Worm (Caenorhabditis elegans) whole organism, L4 larva: ENCODE results near the gene sna-1.

Source experiments
- F26F4.8 ChIP-seq: fragments of 200-800 bp; sonication (Bioruptor generic); conservative IDR thresholded peaks from 2 replicates; pipeline ENCODE4 v1.3.6; 2022; ENCODE audit warnings: missing genetic modification characterization, missing compliant biosample characterization
- aha-1 ChIP-seq: fragments of 150-350 bp; peaks from one replicate; lab custom pipeline; 2014; ENCODE audit warnings: missing biosample characterization, missing genetic modification characterization
- ceh-44 ChIP-seq: fragments of 200-800 bp; sonication (Bioruptor generic); IDR thresholded peaks from 2 replicates; pipeline ENCODE4 v1.3.6; 2022; ENCODE audit warnings: missing genetic modification reagents, missing genetic modification characterization, missing compliant biosample characterization
- egl-27 ChIP-seq: sonication (generic microtip); optimal IDR thresholded peaks from 3 replicates; lab custom pipeline; 2017; ENCODE audit warnings: missing biosample characterization, missing genetic modification reagents, missing genetic modification characterization
- hlh-30 ChIP-seq: sonication (generic microtip); optimal IDR thresholded peaks from 2 replicates; lab custom pipeline; 2017; ENCODE audit warnings: antibody characterized with exemption, mild to moderate bottlenecking, missing genetic modification characterization, missing compliant biosample characterization; ENCODE audit not compliant: insufficient read depth
- lin-13 ChIP-seq: fragments of 150-350 bp; optimal IDR thresholded peaks from 2 replicates; lab custom pipeline; 2014; ENCODE audit warnings: missing biosample characterization, missing genetic modification reagents, missing genetic modification characterization
- nhr-11 ChIP-seq: fragments of 150-350 bp; optimal IDR thresholded peaks from 2 replicates; lab custom pipeline; 2014; ENCODE audit warnings: missing biosample characterization, missing genetic modification characterization
- pha-4 ChIP-seq, 2 experiments: fragments of 150-350 bp in 1 of 2; fragments of 200-800 bp in 1 of 2; sonication (Bioruptor generic) in 1 of 2; IDR thresholded peaks in 1 of 2; optimal IDR thresholded peaks in 1 of 2; 2 replicates each; pipeline versions ENCODE4 v1.3.6 to Lab custom; 2014 to 2022; ENCODE audit warnings: missing genetic modification characterization in 2 of 2, missing genetic modification reagents in 2 of 2, missing biosample characterization in 1 of 2, missing compliant biosample characterization in 1 of 2
- unc-39 ChIP-seq: sonication (generic microtip); optimal IDR thresholded peaks from 2 replicates; lab custom pipeline; 2017; ENCODE audit warnings: missing biosample characterization, missing genetic modification characterization
- zip-2 ChIP-seq: fragments of 150-350 bp; optimal IDR thresholded peaks from 2 replicates; lab custom pipeline; 2014; ENCODE audit warnings: missing biosample characterization, missing genetic modification characterization

DNA sequence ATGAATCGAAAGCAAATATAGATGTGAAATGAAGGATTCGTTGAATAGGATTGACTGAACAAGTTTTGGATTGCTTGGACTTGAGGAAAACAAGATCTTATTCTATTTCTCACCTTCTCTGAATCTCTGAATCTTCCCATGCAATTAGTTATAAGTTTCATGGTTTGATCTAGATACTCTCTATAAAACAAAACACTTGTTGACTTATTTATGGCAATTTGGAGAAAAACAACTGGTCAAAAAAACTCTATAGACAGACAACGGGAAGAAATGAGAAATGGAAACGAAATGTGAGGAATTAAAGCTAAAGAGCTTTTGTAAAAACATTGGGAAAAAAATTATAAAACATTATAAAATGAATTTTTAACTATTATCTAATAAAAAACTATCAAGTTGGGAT, 15.8 kb downstream of the sna-1 start, which contains the start of gene W02F12.8:
- no peak for TF ChIP-seq pha-4 (GFP tag; IDR thresholded peaks at IDR 0.05; lab: Robert Waterston, UW)
- TF ChIP-seq pha-4 (tag; optimal IDR thresholded peaks at IDR 0.05; lab: Kevin White, UChicago): no peak
- TF ChIP-seq nhr-11 (tag; lab: Kevin White, UChicago): no peak
- TF ChIP-seq lin-13 (GFP tag; lab: Kevin White, UChicago): no peak
- TF ChIP-seq egl-27 (tag; lab: Kevin White, UChicago): no peak
- TF ChIP-seq F26F4.8 (GFP tag; lab: Robert Waterston, UW): no peak
- no peak for TF ChIP-seq zip-2
- TF ChIP-seq hlh-30 (tag; lab: Kevin White, UChicago): no peak
- no peak for TF ChIP-seq aha-1 (tag; lab: Kevin White, UChicago)
- TF ChIP-seq ceh-44 (GFP tag; lab: Robert Waterston, UW): no peak
- TF ChIP-seq unc-39 (tag; lab: Kevin White, UChicago): no peak
